Worm (Caenorhabditis elegans): Measurements from ENCODE around the gene gadr-2.

ce11 chrIV:9485972-9486371 is 1.0 kb upstream of the gadr-2 start, which contains the start of gene sru-2:
- no peak for TF ChIP-seq ama-1 (optimal IDR thresholded peaks at IDR 0.05)
- no peak for TF ChIP-seq sea-1 (GFP tag; conservative IDR thresholded peaks at IDR 0.05)
- TF ChIP-seq flt-1 (GFP tag; IDR thresholded peaks at IDR 0.05): no peak
- TF ChIP-seq hmg-4 (GFP tag; optimal IDR thresholded peaks at IDR 0.05): no peak

All from whole organism, early embryonic.